Fruit fly (Drosophila melanogaster): ENCODE measurements around the gene side-VII.

Gene side-VII

DNA sequence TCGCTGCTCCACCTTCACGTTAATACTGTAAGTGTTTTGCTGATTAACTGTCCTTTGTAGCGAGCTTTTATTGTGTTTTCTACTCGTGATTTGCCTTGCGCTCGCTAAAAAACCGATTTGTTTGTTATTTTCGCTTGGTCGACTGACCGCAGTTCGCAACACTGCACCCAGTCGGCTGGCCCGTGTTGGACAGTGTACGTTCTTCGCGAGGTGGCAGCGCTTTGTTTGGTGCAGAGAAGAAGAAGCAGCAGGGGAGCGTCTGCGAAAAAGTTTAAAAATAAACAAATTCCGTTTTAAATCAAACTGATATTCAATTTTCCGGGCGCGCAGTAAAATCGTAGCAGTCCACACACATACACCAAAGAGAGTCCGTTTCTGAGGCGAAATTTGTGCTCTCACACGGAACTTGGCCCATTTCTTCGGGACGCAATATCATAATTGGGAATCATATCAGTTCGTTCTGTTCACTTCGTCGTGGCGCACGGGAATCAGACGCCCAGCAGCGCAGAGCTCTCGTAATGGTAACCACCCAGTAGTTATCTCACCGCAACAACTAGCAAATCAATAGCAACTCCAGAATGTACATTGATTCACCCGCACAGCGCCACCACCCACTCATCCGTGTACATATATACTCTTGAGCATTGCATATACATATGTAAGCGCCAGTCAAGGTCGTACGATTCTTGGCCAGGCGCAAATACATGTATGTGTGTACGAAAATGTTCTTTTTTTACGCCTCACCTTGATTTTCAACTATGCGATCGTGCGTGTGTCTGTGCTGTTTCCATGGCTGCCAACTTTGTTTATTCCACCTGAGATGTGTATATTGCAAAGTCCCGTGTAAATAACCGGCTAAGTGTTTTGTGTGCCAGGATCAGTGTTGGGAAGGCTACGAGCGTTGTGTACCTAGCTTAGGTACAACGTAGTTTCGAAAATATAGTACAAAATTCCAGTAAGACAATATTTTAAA lies 28.1 kb upstream of the side-VII start, which contains the start of gene Naa80 (continued):
- TF ChIP-seq chif (GFP tag; optimal IDR thresholded peaks at IDR 0.05) (peak; percentile 12 to 72), maf-S (GFP tag; optimal IDR thresholded peaks at IDR 0.05) (peak; percentile 84), CG12744 (GFP tag; optimal IDR thresholded peaks at IDR 0.05) (peak; percentile 19), chinmo (GFP tag; IDR thresholded peaks at IDR 0.05; ENCODE audit: partially characterized antibody) (0 out of 4 replicates have a peak, but pooled peaks have one; percentile 22), vvl (GFP tag; IDR thresholded peaks at IDR 0.05) (peak; percentile 72), CG32772 (GFP tag; IDR thresholded peaks at IDR 0.05) (peak; percentile 24; the same call in 1 of the 2 replicates), CG11560 (tag; IDR thresholded peaks at IDR 0.05) (no peak), croc (GFP tag; conservative IDR thresholded peaks at IDR 0.05) (no peak), CG8359 (GFP tag; optimal IDR thresholded peaks at IDR 0.05; ENCODE audit: borderline replicate concordance) (no peak), CG16863 (GFP tag; optimal IDR thresholded peaks at IDR 0.05) (peak; percentile 27), CG9609 (GFP tag; optimal IDR thresholded peaks at IDR 0.05) (peak; percentile 78), pzg (GFP tag; optimal IDR thresholded peaks at IDR 0.05) (peak; percentile 94), CG16815 (GFP tag; optimal IDR thresholded peaks at IDR 0.05) (peak; percentile 24), so (GFP tag; IDR thresholded peaks at IDR 0.05) (no peak), CG7963 (GFP tag; IDR thresholded peaks at IDR 0.05; ENCODE audit: partially characterized antibody) (no peak), CG14860 (GFP tag; IDR thresholded peaks at IDR 0.05; ENCODE audit: partially characterized antibody) (no peak), CG8290 (GFP tag; optimal IDR thresholded peaks at IDR 0.05) (peak; percentile 40), CG8290 (tag; optimal IDR thresholded peaks at IDR 0.05) (peak in 1 of 2 experiments; percentile 90), salm (tag; optimal IDR thresholded peaks at IDR 0.05) (no peak), gt (GFP tag; IDR thresholded peaks at IDR 0.05) (no peak), Dref (GFP tag; IDR thresholded peaks at IDR 0.05) (peak; percentile 50), dm (GFP tag; optimal IDR thresholded peaks at IDR 0.05) (peak; percentile 67), CG10543 (GFP tag; optimal IDR thresholded peaks at IDR 0.05) (peak; percentile 72), CG8478 (optimal IDR thresholded peaks at IDR 0.05) (no peak), CG2129 (GFP tag; IDR thresholded peaks at IDR 0.05; ENCODE audit: partially characterized antibody) (no peak), Rx (GFP tag; IDR thresholded peaks at IDR 0.05) (peak; percentile 70), Gug (GFP tag; IDR thresholded peaks at IDR 0.05) (peak; percentile 50; the same call in 2 of the 4 replicates), B-H1 (GFP tag; IDR thresholded peaks at IDR 0.05) (no peak), Hr3 (GFP tag; optimal IDR thresholded peaks at IDR 0.05) (peak; percentile 54), cwo (GFP tag; optimal IDR thresholded peaks at IDR 0.05) (peak; percentile 25), dysf (GFP tag; IDR thresholded peaks at IDR 0.05) (peak; percentile 51; the same call in 1 of the 3 replicates), CG6765 (GFP tag; optimal IDR thresholded peaks at IDR 0.05) (peak; percentile 35), CG13287 (GFP tag; IDR thresholded peaks at IDR 0.05; ENCODE audit: partially characterized antibody) (peak; percentile 54), Fer2 (tag; optimal IDR thresholded peaks at IDR 0.05) (peak; percentile 8), sqz (GFP tag; optimal IDR thresholded peaks at IDR 0.05) (no peak), Oli (tag; optimal IDR thresholded peaks at IDR 0.05) (no peak), knrl (GFP tag; IDR thresholded peaks at IDR 0.05; ENCODE audit: partially characterized antibody) (peak; percentile 52; the same call in 1 of the 3 replicates), sr (GFP tag; IDR thresholded peaks at IDR 0.05) (no peak), CG30403 (GFP tag; optimal IDR thresholded peaks at IDR 0.05) (peak; percentile 58), hbn (GFP tag; IDR thresholded peaks at IDR 0.05; ENCODE audit: partially characterized antibody) (no peak), CG6654 (GFP tag; optimal IDR thresholded peaks at IDR 0.05) (no peak), CG6254 (GFP tag; optimal IDR thresholded peaks at IDR 0.05) (no peak), zen (tag; optimal IDR thresholded peaks at IDR 0.05) (peak; percentile 15), Jarid2 (GFP tag; optimal IDR thresholded peaks at IDR 0.05) (no peak), emc (GFP tag; optimal IDR thresholded peaks at IDR 0.05) (peak; percentile 32), ac (GFP tag; optimal IDR thresholded peaks at IDR 0.05) (no peak), psq (GFP tag; optimal IDR thresholded peaks at IDR 0.05) (no peak), Mad (GFP tag; optimal IDR thresholded peaks at IDR 0.05) (peak; percentile 69)

Data from whole organism, embryonic.